Fruit fly (Drosophila melanogaster) whole organism, prepupa: Measurements from ENCODE around the gene Gad1.

ENCODE experiments used
- Eip78C ChIP-seq: fragments of 200-800 bp; sonication (Bioruptor generic); peaks from one replicate; lab custom pipeline; 2016; ENCODE audit warnings: missing biosample characterization, missing genetic modification characterization
- Sox14 ChIP-seq: fragments of 200-800 bp; sonication (Bioruptor generic); optimal IDR thresholded peaks from 3 replicates; lab custom pipeline; 2016; ENCODE audit warnings: missing biosample characterization, missing genetic modification characterization
- salr ChIP-seq, 2 experiments: fragments of 200-800 bp; sonication (Bioruptor generic); optimal IDR thresholded peaks; 3 replicates each; lab custom pipeline; 2016 to 2018; ENCODE audit warnings: missing biosample characterization in 2 of 2, missing genetic modification characterization in 2 of 2, mild to moderate bottlenecking in 1 of 2

DNA sequence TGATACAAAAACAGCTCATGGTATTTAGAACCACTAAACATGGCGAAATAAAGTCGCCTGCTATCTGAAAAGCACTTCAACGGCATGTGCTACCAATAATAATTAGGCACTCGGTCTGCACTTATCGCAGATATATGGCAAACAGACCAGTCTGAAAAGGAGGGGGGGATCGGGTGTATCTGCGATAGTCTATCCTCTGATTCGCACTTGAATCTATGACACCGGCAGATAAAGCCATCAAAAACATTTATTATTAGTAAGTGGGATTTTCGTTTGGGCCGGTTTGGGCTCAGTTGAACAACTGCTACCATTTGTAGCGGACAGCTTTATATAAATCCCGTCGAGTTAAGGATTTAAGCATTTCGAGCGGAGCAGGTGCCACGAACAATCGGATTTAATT, 1.3 kb downstream of the Gad1 start, which contains the start of gene CG14989:
- TF ChIP-seq salr (GFP tag; optimal IDR thresholded peaks at IDR 0.05; lab: Kevin White, UChicago) (no peak), Eip78C (no peak), Sox14 (GFP tag; lab: Kevin White, UChicago) (no peak)
